Worm (Caenorhabditis elegans): ENCODE measurements around the gene pals-21.

- TF ChIP-seq ets-7 (tag; optimal IDR thresholded peaks at IDR 0.05) = no peak
- TF ChIP-seq tra-4 (tag; optimal IDR thresholded peaks at IDR 0.05) = no peak
- no peak for TF ChIP-seq pes-1 (GFP tag; IDR thresholded peaks at IDR 0.05)
- no peak for TF ChIP-seq flt-1 (GFP tag; IDR thresholded peaks at IDR 0.05)
- no peak for TF ChIP-seq ama-1 (optimal IDR thresholded peaks at IDR 0.05)
Measured at ce11 chrIII:1413125-1413837, 32.8 kb upstream of the pals-21 start.

Data from whole organism, early embryonic.